Worm (Caenorhabditis elegans): Measurements from ENCODE around the gene F09E5.16.

- TF ChIP-seq tab-1 (GFP tag; IDR thresholded peaks at IDR 0.05) (no peak), klf-2 (GFP tag; conservative IDR thresholded peaks at IDR 0.05) (no peak), cog-1 (tag; optimal IDR thresholded peaks at IDR 0.05) (no peak), flt-1 (GFP tag; IDR thresholded peaks at IDR 0.05) (no peak), ref-1 (GFP tag; conservative IDR thresholded peaks at IDR 0.05) (no peak), med-1 (GFP tag; optimal IDR thresholded peaks at IDR 0.05; ENCODE audit: insufficient read depth) (no peak), T22C8.4 (GFP tag; IDR thresholded peaks at IDR 0.05) (no peak), ztf-23 (GFP tag; IDR thresholded peaks at IDR 0.05) (no peak)
These were observed 46.9 kb upstream of the F09E5.16 start, which contains the start of the genes EEED8.13 and EEED8.18 for ce11 chrII:5412467-5412866.
